Fruit fly (Drosophila melanogaster) whole organism, embryonic: Measurements from ENCODE around the gene CG15449.
A peak's percentile ranks its signal among the peaks of the same experiment; 100 is the strongest.

ENCODE experiments used
- Ada2b ChIP-seq: fragments of 200-800 bp; sonication (Bioruptor generic); IDR thresholded peaks from 2 replicates; pipeline ENCODE4 v1.3.6; 2022; ENCODE audit warnings: missing biosample characterization, missing genetic modification characterization
- Bteb2 ChIP-seq: fragments of 200-800 bp; sonication (Bioruptor generic); optimal IDR thresholded peaks from 2 replicates; lab custom pipeline; 2016; ENCODE audit warnings: missing biosample characterization, missing genetic modification characterization
- CG10979 ChIP-seq: fragments of 200-800 bp; sonication (Bioruptor generic); optimal IDR thresholded peaks from 2 replicates; lab custom pipeline; 2018; ENCODE audit warnings: missing biosample characterization, mild to moderate bottlenecking, missing genetic modification characterization, moderate library complexity
- CG12236 ChIP-seq: fragments of 200-800 bp; sonication (Bioruptor generic); optimal IDR thresholded peaks from 2 replicates; lab custom pipeline; 2016; ENCODE audit warnings: missing biosample characterization, missing genetic modification characterization
- CG12299 ChIP-seq: fragments of 200-800 bp; sonication (Bioruptor generic); optimal IDR thresholded peaks from 2 replicates; lab custom pipeline; 2018; ENCODE audit warnings: missing biosample characterization, mild to moderate bottlenecking, missing genetic modification characterization
- CG14965 ChIP-seq: fragments of 200-800 bp; sonication (Bioruptor generic); optimal IDR thresholded peaks from 2 replicates; lab custom pipeline; 2016; ENCODE audit warnings: missing biosample characterization, missing genetic modification characterization, borderline replicate concordance
- CG17328 ChIP-seq: fragments of 200-800 bp; sonication (Bioruptor generic); IDR thresholded peaks from 2 replicates; pipeline ENCODE4 v1.3.6; 2022; ENCODE audit warnings: missing biosample characterization, missing genetic modification characterization
- CG2129 ChIP-seq: fragments of 200-800 bp; sonication (Bioruptor generic); IDR thresholded peaks from 2 replicates; pipeline ENCODE4 v1.3.6; 2022; ENCODE audit warnings: missing biosample characterization, missing genetic modification characterization; ENCODE audit not compliant: partially characterized antibody
- CG33557 ChIP-seq: fragments of 200-800 bp; sonication (Bioruptor generic); optimal IDR thresholded peaks from 2 replicates; lab custom pipeline; 2019; ENCODE audit warnings: missing biosample characterization, mild to moderate bottlenecking, missing genetic modification characterization, moderate library complexity
- CG3838 ChIP-seq: fragments of 200-800 bp; sonication (Bioruptor generic); optimal IDR thresholded peaks from 3 replicates; lab custom pipeline; 2016; ENCODE audit warnings: missing biosample characterization, missing genetic modification characterization
- CG3995 ChIP-seq: fragments of 200-800 bp; sonication (Bioruptor generic); optimal IDR thresholded peaks from 3 replicates; lab custom pipeline; 2016; ENCODE audit warnings: missing biosample characterization, missing genetic modification characterization
- CG6175 ChIP-seq: fragments of 200-800 bp; sonication (Bioruptor generic); IDR thresholded peaks from 3 replicates; pipeline ENCODE4 v1.3.6; 2022; ENCODE audit warnings: missing biosample characterization, missing genetic modification characterization
- CG6683 ChIP-seq: fragments of 200-800 bp; sonication (Bioruptor generic); optimal IDR thresholded peaks from 2 replicates; lab custom pipeline; 2017; ENCODE audit warnings: missing biosample characterization, mild to moderate bottlenecking, missing genetic modification characterization, missing genetic modification reagents
- CG7271 ChIP-seq: fragments of 200-800 bp; sonication (Bioruptor generic); optimal IDR thresholded peaks from 2 replicates; lab custom pipeline; 2018; ENCODE audit warnings: missing biosample characterization, mild to moderate bottlenecking, missing genetic modification characterization, moderate library complexity
- CG7963 ChIP-seq: fragments of 200-800 bp; sonication (Bioruptor generic); IDR thresholded peaks from 3 replicates; pipeline ENCODE4 v1.3.6; 2022; ENCODE audit warnings: missing biosample characterization, missing genetic modification characterization; ENCODE audit not compliant: partially characterized antibody
- CG9817 ChIP-seq: fragments of 200-800 bp; sonication (Bioruptor generic); optimal IDR thresholded peaks from 2 replicates; lab custom pipeline; 2018; ENCODE audit warnings: missing biosample characterization, mild to moderate bottlenecking, missing genetic modification characterization, moderate library complexity
- Dip3 ChIP-seq: fragments of 200-800 bp; sonication (Bioruptor generic); optimal IDR thresholded peaks from 3 replicates; lab custom pipeline; 2016; ENCODE audit warnings: missing biosample characterization, missing genetic modification characterization
- Doc2 ChIP-seq: fragments of 200-800 bp; sonication (Bioruptor generic); IDR thresholded peaks from 2 replicates; pipeline ENCODE4 v1.3.6; 2022; ENCODE audit warnings: missing biosample characterization, missing genetic modification characterization
- Elba2 ChIP-seq: fragments of 200-800 bp; sonication (Bioruptor generic); optimal IDR thresholded peaks from 3 replicates; lab custom pipeline; 2016; ENCODE audit warnings: missing biosample characterization, missing genetic modification characterization
- HLH3B ChIP-seq: fragments of 200-800 bp; sonication (Bioruptor generic); IDR thresholded peaks from 2 replicates; pipeline ENCODE4 v1.3.6; 2022; ENCODE audit warnings: missing biosample characterization, missing genetic modification characterization
- Hand ChIP-seq: fragments of 200-800 bp; sonication (Bioruptor generic); optimal IDR thresholded peaks from 2 replicates; lab custom pipeline; 2017; ENCODE audit warnings: mild to moderate bottlenecking, missing biosample characterization, missing genetic modification reagents, missing genetic modification characterization
- Hmr ChIP-seq: fragments of 200-800 bp; sonication (Bioruptor generic); optimal IDR thresholded peaks from 3 replicates; lab custom pipeline; 2017; ENCODE audit warnings: mild to moderate bottlenecking, missing biosample characterization, missing genetic modification reagents, missing genetic modification characterization
- Lpt ChIP-seq: fragments of >200 bp; optimal IDR thresholded peaks from 2 replicates; lab custom pipeline; 2018; ENCODE audit warnings: missing biosample characterization, missing genetic modification characterization
- MTF-1 ChIP-seq: fragments of 200-800 bp; sonication (Bioruptor generic); optimal IDR thresholded peaks from 2 replicates; lab custom pipeline; 2018; ENCODE audit warnings: missing biosample characterization, mild to moderate bottlenecking, missing genetic modification characterization, borderline replicate concordance
- Med ChIP-seq: fragments of 200-800 bp; sonication (Bioruptor generic); peaks from one replicate; lab custom pipeline; 2016; ENCODE audit warnings: missing biosample characterization, missing genetic modification characterization, mild to moderate bottlenecking, inconsistent platforms, moderate library complexity
- Mes4 ChIP-seq: fragments of 200-800 bp; sonication (Bioruptor generic); optimal IDR thresholded peaks from 2 replicates; lab custom pipeline; 2016; ENCODE audit warnings: missing biosample characterization, missing genetic modification characterization
- NC2β ChIP-seq: fragments of 200-800 bp; sonication (Bioruptor generic); optimal IDR thresholded peaks from 2 replicates; lab custom pipeline; 2016; ENCODE audit warnings: missing biosample characterization, missing genetic modification characterization
- Nf-YB ChIP-seq: fragments of 200-800 bp; sonication (Bioruptor generic); optimal IDR thresholded peaks from 3 replicates; lab custom pipeline; 2019; ENCODE audit warnings: missing biosample characterization, mild to moderate bottlenecking, missing genetic modification characterization, moderate library complexity
- Opbp ChIP-seq: fragments of 200-800 bp; sonication (Bioruptor generic); IDR thresholded peaks from 3 replicates; pipeline ENCODE4 v1.3.6; 2022; ENCODE audit warnings: missing biosample characterization, missing genetic modification characterization; ENCODE audit not compliant: partially characterized antibody
- Sox100B ChIP-seq: fragments of 200-800 bp; sonication (Bioruptor generic); optimal IDR thresholded peaks from 3 replicates; lab custom pipeline; 2018; ENCODE audit warnings: missing biosample characterization, mild to moderate bottlenecking, missing genetic modification characterization
- TFAM ChIP-seq: fragments of 200-800 bp; sonication (Bioruptor generic); optimal IDR thresholded peaks from 2 replicates; lab custom pipeline; 2017; ENCODE audit warnings: missing biosample characterization, missing genetic modification characterization, inconsistent platforms
- Usf ChIP-seq: fragments of 200-800 bp; sonication (Bioruptor generic); optimal IDR thresholded peaks from 2 replicates; lab custom pipeline; 2017; ENCODE audit warnings: missing genotype, missing biosample characterization, missing genetic modification characterization
- ato ChIP-seq: fragments of 200-800 bp; sonication (Bioruptor generic); IDR thresholded peaks from 2 replicates; pipeline ENCODE4 v1.3.6; 2022; ENCODE audit warnings: missing biosample characterization, missing genetic modification characterization; ENCODE audit not compliant: partially characterized antibody
- chn ChIP-seq: fragments of 200-800 bp; sonication (Bioruptor generic); optimal IDR thresholded peaks from 2 replicates; lab custom pipeline; 2016; ENCODE audit warnings: missing biosample characterization, missing genetic modification characterization
- dan ChIP-seq: fragments of 200-800 bp; sonication (Bioruptor generic); IDR thresholded peaks from 2 replicates; pipeline ENCODE4 v1.3.6; 2022; ENCODE audit warnings: missing biosample characterization, missing genetic modification characterization
- dimm ChIP-seq: fragments of 200-800 bp; sonication (Bioruptor generic); IDR thresholded peaks from 2 replicates; pipeline ENCODE4 v1.3.6; 2022; ENCODE audit warnings: missing biosample characterization, missing genetic modification characterization
- dm ChIP-seq: fragments of 200-800 bp; sonication (Bioruptor generic); optimal IDR thresholded peaks from 3 replicates; lab custom pipeline; 2016; ENCODE audit warnings: missing biosample characterization, missing genetic modification characterization
- dysf ChIP-seq: fragments of 200-800 bp; sonication (Bioruptor generic); IDR thresholded peaks from 3 replicates; pipeline ENCODE4 v1.3.6; 2022; ENCODE audit warnings: missing biosample characterization, missing genetic modification characterization
- emc ChIP-seq: fragments of 200-800 bp; sonication (Bioruptor generic); optimal IDR thresholded peaks from 2 replicates; lab custom pipeline; 2016; ENCODE audit warnings: missing biosample characterization, missing genetic modification characterization
- gsb ChIP-seq: fragments of 200-800 bp; sonication (Bioruptor generic); IDR thresholded peaks from 2 replicates; pipeline ENCODE4 v1.3.6; 2022; ENCODE audit warnings: missing biosample characterization, missing genetic modification characterization
- h ChIP-seq: fragments of >200 bp; optimal IDR thresholded peaks from 2 replicates; lab custom pipeline; 2017
- hbn ChIP-seq: fragments of 200-800 bp; sonication (Bioruptor generic); IDR thresholded peaks from 2 replicates; pipeline ENCODE4 v1.3.6; 2022; ENCODE audit warnings: missing biosample characterization, missing genetic modification characterization; ENCODE audit not compliant: partially characterized antibody
- lmd ChIP-seq: fragments of 200-800 bp; sonication (Bioruptor generic); IDR thresholded peaks from 2 replicates; pipeline ENCODE4 v1.3.6; 2022; ENCODE audit warnings: missing biosample characterization, missing genetic modification characterization
- mirr ChIP-seq: fragments of 200-800 bp; sonication (Bioruptor generic); optimal IDR thresholded peaks from 3 replicates; lab custom pipeline; 2018; ENCODE audit warnings: missing biosample characterization, mild to moderate bottlenecking, missing genetic modification characterization
- pb ChIP-seq: fragments of 200-800 bp; sonication (Bioruptor generic); optimal IDR thresholded peaks from 3 replicates; lab custom pipeline; 2016; ENCODE audit warnings: missing biosample characterization, missing genetic modification characterization
- peb ChIP-seq: fragments of 200-800 bp; sonication (Bioruptor generic); IDR thresholded peaks from 2 replicates; pipeline ENCODE4 v1.3.6; 2022; ENCODE audit warnings: missing biosample characterization, missing genetic modification characterization
- pnt ChIP-seq: fragments of 200-800 bp; sonication (Bioruptor generic); optimal IDR thresholded peaks from 3 replicates; lab custom pipeline; 2016; ENCODE audit warnings: missing biosample characterization, missing genetic modification characterization
- sd ChIP-seq: fragments of 200-800 bp; sonication (Bioruptor generic); optimal IDR thresholded peaks from 3 replicates; lab custom pipeline; 2018; ENCODE audit warnings: missing biosample characterization, mild to moderate bottlenecking, missing genetic modification characterization, moderate library complexity
- seq ChIP-seq: fragments of 200-800 bp; sonication (Bioruptor generic); IDR thresholded peaks from 2 replicates; pipeline ENCODE4 v1.3.6; 2022; ENCODE audit warnings: missing biosample characterization, missing genetic modification characterization
- trem ChIP-seq: fragments of 200-800 bp; optimal IDR thresholded peaks from 3 replicates; lab custom pipeline; 2019; ENCODE audit warnings: missing biosample characterization, mild to moderate bottlenecking, missing genetic modification characterization, moderate library complexity
- unpg ChIP-seq: fragments of 200-800 bp; sonication (Bioruptor generic); optimal IDR thresholded peaks from 3 replicates; lab custom pipeline; 2018; ENCODE audit warnings: missing biosample characterization, mild to moderate bottlenecking, missing genetic modification characterization, moderate library complexity

The CG15449 gene

dm6 chrX:21058991-21059390, 18.6 kb upstream of the CG15449 start (continued):
- TF ChIP-seq Usf (GFP tag; lab: Kevin White, UChicago): peak; percentile 68
- TF ChIP-seq gsb (GFP tag; lab: Robert Waterston, UW): peak; percentile 50
- TF ChIP-seq sd: peak; percentile 72
- TF ChIP-seq seq (GFP tag; lab: Robert Waterston, UW): peak; percentile 90
- peak; percentile 77 for TF ChIP-seq Bteb2 (GFP tag; lab: Kevin White, UChicago)
- peak; percentile 30 for TF ChIP-seq CG3838 (GFP tag; lab: Kevin White, UChicago)
- peak; percentile 87 for TF ChIP-seq Ada2b
- peak; percentile 48 for TF ChIP-seq mirr (GFP tag; lab: Kevin White, UChicago)
- peak; percentile 99 for TF ChIP-seq Med (GFP tag; lab: Kevin White, UChicago)
- TF ChIP-seq pb (GFP tag; lab: Kevin White, UChicago): peak; percentile 93
- TF ChIP-seq trem (tag; lab: Kevin White, UChicago): peak; percentile 59
- peak; percentile 90 for TF ChIP-seq CG17328 (GFP tag; lab: Robert Waterston, UW)
- TF ChIP-seq peb: peak; percentile 42; the same call in 1 of the 2 replicates
- TF ChIP-seq pnt: peak; percentile 90
- TF ChIP-seq Doc2: 0 out of 2 replicates have a peak, but pooled peaks have one; percentile 34
- TF ChIP-seq Dip3: peak; percentile 67
- TF ChIP-seq Hand (GFP tag; lab: Kevin White, UChicago): peak; percentile 60
- TF ChIP-seq Elba2 (GFP tag; lab: Kevin White, UChicago): peak; percentile 40
- TF ChIP-seq CG12236 (GFP tag; lab: Kevin White, UChicago): peak; percentile 65
- TF ChIP-seq dm (GFP tag; lab: Kevin White, UChicago): peak; percentile 78
- no peak for TF ChIP-seq Opbp (GFP tag; lab: Robert Waterston, UW)
- TF ChIP-seq CG2129 (GFP tag; lab: Robert Waterston, UW): no peak
- TF ChIP-seq chn: peak; percentile 90
- TF ChIP-seq Hmr (GFP tag; lab: Kevin White, UChicago): peak; percentile 85
- peak; percentile 88 for TF ChIP-seq CG12299 (tag; lab: Kevin White, UChicago)
- TF ChIP-seq CG14965 (GFP tag; lab: Kevin White, UChicago): peak; percentile 63
- peak; percentile 77 for TF ChIP-seq Nf-YB (GFP tag; lab: Kevin White, UChicago)
- TF ChIP-seq hbn (GFP tag; lab: Robert Waterston, UW): no peak
- TF ChIP-seq CG10979 (tag; lab: Kevin White, UChicago): peak; percentile 91
- peak; percentile 49; the same call in 1 of the 3 replicates for TF ChIP-seq CG6175 (GFP tag; lab: Robert Waterston, UW)
- peak; percentile 66 for TF ChIP-seq dimm (GFP tag; lab: Robert Waterston, UW)
- TF ChIP-seq h (lab: Kevin White, UChicago): no peak
- peak; percentile 83 for TF ChIP-seq dysf (GFP tag; lab: Robert Waterston, UW)
- peak; percentile 39 for TF ChIP-seq CG3995
- no peak for TF ChIP-seq dan (GFP tag; lab: Robert Waterston, UW)
- TF ChIP-seq Mes4: peak; percentile 90
- TF ChIP-seq CG9817 (tag; lab: Kevin White, UChicago): peak; percentile 91
- TF ChIP-seq Sox100B (GFP tag; lab: Kevin White, UChicago): peak; percentile 86
- no peak for TF ChIP-seq CG7271 (tag; lab: Kevin White, UChicago)
- TF ChIP-seq HLH3B (GFP tag; lab: Robert Waterston, UW): peak; percentile 88
- peak; percentile 89 for TF ChIP-seq NC2β
- peak; percentile 39 for TF ChIP-seq emc (GFP tag; lab: Kevin White, UChicago)
- TF ChIP-seq MTF-1 (GFP tag; lab: Kevin White, UChicago): peak; percentile 86
- peak; percentile 66 for TF ChIP-seq CG6683 (GFP tag; lab: Kevin White, UChicago)
- peak; percentile 31 for TF ChIP-seq TFAM (GFP tag; lab: Kevin White, UChicago)
- TF ChIP-seq unpg (GFP tag; lab: Kevin White, UChicago): peak; percentile 96
- peak; percentile 85 for TF ChIP-seq CG33557
- no peak for TF ChIP-seq CG7963
- TF ChIP-seq ato (GFP tag; lab: Robert Waterston, UW): no peak
- peak; percentile 80 for TF ChIP-seq lmd (GFP tag; lab: Robert Waterston, UW)
- TF ChIP-seq Lpt: no peak
